Worm (Caenorhabditis elegans) whole organism, L1 larva: ENCODE measurements around the gene K09C8.2.

Experiments
- C34B4.2 ChIP-seq: sonication (generic microtip); optimal IDR thresholded peaks from 2 replicates; lab custom pipeline; 2017; ENCODE audit warnings: mild to moderate bottlenecking, missing genetic modification characterization, missing compliant biosample characterization
- F16B12.6 ChIP-seq: fragments of 150-350 bp; optimal IDR thresholded peaks from 2 replicates; lab custom pipeline; 2014; ENCODE audit warnings: missing biosample characterization, missing genetic modification characterization
- Y116A8C.19 ChIP-seq: sonication (generic microtip); optimal IDR thresholded peaks from 2 replicates; lab custom pipeline; 2016; ENCODE audit warnings: missing compliant biosample characterization, missing genetic modification characterization, borderline replicate concordance
- aly-2 ChIP-seq: fragments of 150-350 bp; optimal IDR thresholded peaks from 2 replicates; lab custom pipeline; 2014; ENCODE audit warnings: missing biosample characterization, missing genetic modification characterization
- ama-1 ChIP-seq: fragments of 150-350 bp; optimal IDR thresholded peaks from 2 replicates; lab custom pipeline; 2014
- ceh-63 ChIP-seq: fragments of 200-800 bp; sonication (Bioruptor generic); optimal IDR thresholded peaks from 2 replicates; lab custom pipeline; 2018; ENCODE audit warnings: mild to moderate bottlenecking, missing genetic modification characterization, missing compliant biosample characterization
- ceh-8 ChIP-seq: fragments of 200-800 bp; sonication (Bioruptor generic); optimal IDR thresholded peaks from 2 replicates; lab custom pipeline; 2018; ENCODE audit warnings: mild to moderate bottlenecking, missing genetic modification characterization, moderate library complexity, missing compliant biosample characterization
- dpl-1 ChIP-seq, 3 experiments: fragments of 150-350 bp in 2 of 3; sonication (generic microtip) in 1 of 3; optimal IDR thresholded peaks; 2 replicates each; lab custom pipeline; 2014 to 2017; ENCODE audit warnings: missing biosample characterization in 3 of 3, missing genetic modification characterization in 3 of 3, missing genetic modification reagents in 3 of 3
- egl-13 ChIP-seq: sonication (generic microtip); optimal IDR thresholded peaks from 2 replicates; lab custom pipeline; 2016; ENCODE audit warnings: missing genotype, missing genetic modification reagents, missing genetic modification characterization, missing compliant biosample characterization
- ets-5 ChIP-seq: fragments of 200-800 bp; sonication (Bioruptor generic); IDR thresholded peaks from 2 replicates; pipeline ENCODE4 v1.3.6; 2022; ENCODE audit warnings: missing genetic modification characterization, missing compliant biosample characterization
- hlh-4 ChIP-seq: sonication (generic microtip); optimal IDR thresholded peaks from 2 replicates; lab custom pipeline; 2016; ENCODE audit warnings: mild to moderate bottlenecking, missing genetic modification characterization, missing compliant biosample characterization
- jun-1 ChIP-seq: fragments of 150-350 bp; optimal IDR thresholded peaks from 2 replicates; lab custom pipeline; 2014; ENCODE audit warnings: missing biosample characterization, missing genetic modification reagents, missing genetic modification characterization
- lin-14 ChIP-seq: fragments of 200-800 bp; sonication (Bioruptor generic); optimal IDR thresholded peaks from 2 replicates; lab custom pipeline; 2018; ENCODE audit warnings: mild to moderate bottlenecking, missing genetic modification characterization, moderate library complexity, missing compliant biosample characterization
- lin-15B ChIP-seq: fragments of 150-350 bp; sonication (generic microtip); optimal IDR thresholded peaks from 3 replicates; lab custom pipeline; 2014; ENCODE audit warnings: missing biosample characterization, missing genetic modification characterization
- lin-39 ChIP-seq: fragments of 150-350 bp; optimal IDR thresholded peaks from 2 replicates; lab custom pipeline; 2014; ENCODE audit warnings: missing biosample characterization, missing genetic modification reagents, missing genetic modification characterization
- lir-3 ChIP-seq: sonication (generic microtip); optimal IDR thresholded peaks from 2 replicates; lab custom pipeline; 2016; ENCODE audit warnings: mild to moderate bottlenecking, missing genetic modification characterization, moderate library complexity, missing compliant biosample characterization; ENCODE audit not compliant: poor library complexity
- lsy-2 ChIP-seq, 2 experiments: fragments of 150-350 bp; optimal IDR thresholded peaks; 2 replicates each; lab custom pipeline; 2014; ENCODE audit warnings: missing biosample characterization in 2 of 2, missing genetic modification characterization in 2 of 2
- nhr-11 ChIP-seq: fragments of 150-350 bp; optimal IDR thresholded peaks from 2 replicates; lab custom pipeline; 2014; ENCODE audit warnings: missing biosample characterization, missing genetic modification characterization
- nhr-19 ChIP-seq: fragments of 200-800 bp; sonication (Bioruptor generic); conservative IDR thresholded peaks from 2 replicates; pipeline ENCODE4 v1.3.6; 2022; ENCODE audit warnings: missing genetic modification characterization, missing compliant biosample characterization
- nhr-237 ChIP-seq: fragments of 150-350 bp; optimal IDR thresholded peaks from 2 replicates; lab custom pipeline; 2014; ENCODE audit warnings: missing biosample characterization, missing genetic modification characterization
- nhr-71 ChIP-seq: sonication (generic microtip); optimal IDR thresholded peaks from 2 replicates; lab custom pipeline; 2016; ENCODE audit warnings: mild to moderate bottlenecking, missing genetic modification characterization, moderate library complexity, missing compliant biosample characterization
- nhr-77 ChIP-seq: fragments of 150-350 bp; optimal IDR thresholded peaks from 2 replicates; lab custom pipeline; 2014; ENCODE audit warnings: missing biosample characterization, missing genetic modification characterization
- pqm-1 ChIP-seq: sonication (generic microtip); optimal IDR thresholded peaks from 3 replicates; lab custom pipeline; 2017; ENCODE audit warnings: missing biosample characterization, missing genetic modification characterization
- rnt-1 ChIP-seq: sonication (generic microtip); optimal IDR thresholded peaks from 2 replicates; lab custom pipeline; 2016; ENCODE audit warnings: mild to moderate bottlenecking, missing genetic modification characterization, moderate library complexity, missing compliant biosample characterization
- snpc-4 ChIP-seq: fragments of 150-350 bp; optimal IDR thresholded peaks from 2 replicates; lab custom pipeline; 2014; ENCODE audit warnings: missing biosample characterization, missing genetic modification characterization
- snu-23 ChIP-seq: sonication (generic microtip); optimal IDR thresholded peaks from 2 replicates; lab custom pipeline; 2016; ENCODE audit warnings: missing genetic modification characterization, missing compliant biosample characterization
- sox-4 ChIP-seq: sonication (generic microtip); optimal IDR thresholded peaks from 2 replicates; lab custom pipeline; 2016; ENCODE audit warnings: missing genetic modification characterization, missing compliant biosample characterization
- sptf-1 ChIP-seq: fragments of 150-350 bp; optimal IDR thresholded peaks from 2 replicates; lab custom pipeline; 2014; ENCODE audit warnings: missing biosample characterization, missing genetic modification characterization
- sup-37 ChIP-seq: fragments of 200-800 bp; sonication (Bioruptor generic); optimal IDR thresholded peaks from 2 replicates; lab custom pipeline; 2018; ENCODE audit warnings: mild to moderate bottlenecking, missing genetic modification characterization, missing compliant biosample characterization
- tbx-2 ChIP-seq: sonication (generic microtip); optimal IDR thresholded peaks from 2 replicates; lab custom pipeline; 2016; ENCODE audit warnings: missing genetic modification characterization, missing compliant biosample characterization
- tlp-1 ChIP-seq: fragments of 150-350 bp; optimal IDR thresholded peaks from 2 replicates; lab custom pipeline; 2014; ENCODE audit warnings: missing biosample characterization, missing genetic modification characterization
- unc-86 ChIP-seq: sonication (generic microtip); optimal IDR thresholded peaks from 2 replicates; lab custom pipeline; 2016; ENCODE audit warnings: missing genetic modification characterization, missing compliant biosample characterization
- unc-98 ChIP-seq: fragments of 200-800 bp; sonication (Bioruptor generic); IDR thresholded peaks from 2 replicates; pipeline ENCODE4 v1.3.6; 2022; ENCODE audit warnings: missing genetic modification characterization, missing compliant biosample characterization
- xbp-1 ChIP-seq: sonication (generic microtip); optimal IDR thresholded peaks from 2 replicates; lab custom pipeline; 2016; ENCODE audit warnings: missing genetic modification characterization, missing compliant biosample characterization
- ztf-11 ChIP-seq, 2 experiments: sonication (generic microtip); optimal IDR thresholded peaks; 2 replicates each; lab custom pipeline; 2016 to 2017; ENCODE audit warnings: missing genetic modification characterization in 2 of 2, missing biosample characterization in 1 of 2, missing compliant biosample characterization in 1 of 2

The K09C8.2 gene

ce11 chrX:10959136-10959535 lies at the start of gene K09C8.2:
Gene K09C8.2 (plus strand): TSS chrX:10959436.
- TF ChIP-seq xbp-1 (tag; lab: Kevin White, UChicago) = no peak
- TF ChIP-seq ets-5 (GFP tag; lab: Robert Waterston, UW) = no peak
- no peak for TF ChIP-seq jun-1 (tag; lab: Kevin White, UChicago)
- no peak for TF ChIP-seq lir-3 (tag; lab: Kevin White, UChicago)
- no peak for TF ChIP-seq nhr-77 (tag; lab: Kevin White, UChicago)
- no peak for TF ChIP-seq unc-86
- TF ChIP-seq tlp-1 = no peak
- no peak for TF ChIP-seq pqm-1 (tag; lab: Kevin White, UChicago)
- no peak for TF ChIP-seq ama-1 (lab: Kevin White, UChicago)
- no peak for TF ChIP-seq dpl-1 (GFP tag; optimal IDR thresholded peaks at IDR 0.05; lab: Kevin White, UChicago)
- no peak for TF ChIP-seq nhr-237 (tag; lab: Kevin White, UChicago)
- TF ChIP-seq rnt-1 = no peak
- no peak for TF ChIP-seq nhr-11 (tag; lab: Kevin White, UChicago)
- no peak for TF ChIP-seq F16B12.6 (tag; lab: Kevin White, UChicago)
- no peak for TF ChIP-seq ztf-11 (tag; optimal IDR thresholded peaks at IDR 0.05; lab: Kevin White, UChicago)
- TF ChIP-seq C34B4.2 (tag; lab: Kevin White, UChicago) = no peak

ce11 chrX:10909661-10910060 lies 49.6 kb upstream of the K09C8.2 start:
- peak; percentile 12 for TF ChIP-seq snu-23 (GFP tag; lab: Kevin White, UChicago)
- TF ChIP-seq jun-1 (tag; lab: Kevin White, UChicago) = no peak
- TF ChIP-seq nhr-71 (tag; lab: Kevin White, UChicago) = peak; percentile 60
- TF ChIP-seq lin-15B (tag; lab: Kevin White, UChicago) = no peak
- TF ChIP-seq sup-37 (GFP tag; lab: Kevin White, UChicago) = no peak
- peak; percentile 70 for TF ChIP-seq rnt-1
- TF ChIP-seq lin-14 (GFP tag; lab: Kevin White, UChicago) = peak; percentile 69
- TF ChIP-seq sox-4 = no peak
- TF ChIP-seq nhr-77 (tag; lab: Kevin White, UChicago) = no peak
- peak; percentile 34; the same call in 1 of the 2 replicates for TF ChIP-seq nhr-19 (GFP tag; lab: Robert Waterston, UW)
- peak in 1 of 2 experiments; percentile 33 for TF ChIP-seq lsy-2 (tag; optimal IDR thresholded peaks at IDR 0.05; lab: Kevin White, UChicago)
- TF ChIP-seq lin-39 (tag; lab: Kevin White, UChicago) = peak; percentile 36

ce11 chrX:10910716-10911115 lies 48.5 kb upstream of the K09C8.2 start, which contains the start of gene F47B10.8:
Gene F47B10.8 (minus strand): TSS chrX:10910816.
- TF ChIP-seq ceh-63 (GFP tag; lab: Kevin White, UChicago) = no peak
- peak; percentile 34 for TF ChIP-seq rnt-1
- TF ChIP-seq, all 84 proteins: peak for 1

- TF ChIP-seq Y116A8C.19 (tag; lab: Kevin White, UChicago) (no peak), unc-86 (no peak), egl-13 (tag; lab: Kevin White, UChicago) (no peak), hlh-4 (tag; lab: Kevin White, UChicago) (no peak), lir-3 (tag; lab: Kevin White, UChicago) (no peak), ceh-8 (GFP tag; lab: Kevin White, UChicago) (no peak), aly-2 (tag; lab: Kevin White, UChicago) (no peak), snpc-4 (tag; lab: Kevin White, UChicago) (no peak), sptf-1 (tag; lab: Kevin White, UChicago) (no peak), lin-15B (tag; lab: Kevin White, UChicago) (no peak), tbx-2 (tag; lab: Kevin White, UChicago) (no peak), unc-98 (GFP tag; lab: Robert Waterston, UW) (no peak)
These were observed 45.3 kb upstream of the K09C8.2 start, which contains the start of gene F47B10.9 for ce11 chrX:10913981-10914380. Gene F47B10.9 (minus strand): TSS chrX:10914081.
